Fruit fly (Drosophila melanogaster) whole organism, embryonic: ENCODE data around the gene Mkk4.
A peak's percentile ranks its signal among the peaks of the same experiment; 100 is the strongest.

ENCODE experiments used
- Bgb ChIP-seq: fragments of 200-800 bp; sonication (Bioruptor generic); IDR thresholded peaks from 2 replicates; pipeline ENCODE4 v1.3.6; 2022; ENCODE audit warnings: missing biosample characterization, missing genetic modification characterization; ENCODE audit not compliant: partially characterized antibody
- Blimp-1 ChIP-seq: fragments of 200-800 bp; sonication (Bioruptor generic); optimal IDR thresholded peaks from 3 replicates; lab custom pipeline; 2018; ENCODE audit warnings: missing biosample characterization, missing genetic modification characterization, mild to moderate bottlenecking, moderate library complexity, missing genetic modification reagents
- CG12391 ChIP-seq: fragments of 200-800 bp; sonication (Bioruptor generic); optimal IDR thresholded peaks from 3 replicates; lab custom pipeline; 2018; ENCODE audit warnings: missing biosample characterization, mild to moderate bottlenecking, missing genetic modification characterization, moderate library complexity
- CG13624 ChIP-seq: fragments of 200-800 bp; sonication (Bioruptor generic); optimal IDR thresholded peaks from 2 replicates; lab custom pipeline; 2016; ENCODE audit warnings: missing biosample characterization, missing genetic modification characterization
- CG14710 ChIP-seq: fragments of 200-800 bp; sonication (Bioruptor generic); optimal IDR thresholded peaks from 3 replicates; lab custom pipeline; 2019; ENCODE audit warnings: missing biosample characterization, mild to moderate bottlenecking, missing genetic modification characterization, moderate library complexity
- CG1529 ChIP-seq: fragments of 200-800 bp; sonication (Bioruptor generic); optimal IDR thresholded peaks from 3 replicates; lab custom pipeline; 2018; ENCODE audit warnings: missing biosample characterization, missing genetic modification characterization
- CG1603 ChIP-seq: fragments of 200-800 bp; sonication (Bioruptor generic); optimal IDR thresholded peaks from 2 replicates; lab custom pipeline; 2019; ENCODE audit warnings: missing biosample characterization, mild to moderate bottlenecking, missing genetic modification characterization, moderate library complexity
- CG18619 ChIP-seq: fragments of 200-800 bp; sonication (Bioruptor generic); optimal IDR thresholded peaks from 3 replicates; lab custom pipeline; 2017; ENCODE audit warnings: missing biosample characterization, mild to moderate bottlenecking, missing genetic modification characterization
- CG2712 ChIP-seq: fragments of 200-800 bp; optimal IDR thresholded peaks from 3 replicates; lab custom pipeline; 2019; ENCODE audit warnings: missing biosample characterization, mild to moderate bottlenecking, missing genetic modification characterization, moderate library complexity
- CG30431 ChIP-seq: fragments of 200-800 bp; sonication (Bioruptor generic); optimal IDR thresholded peaks from 2 replicates; lab custom pipeline; 2017; ENCODE audit warnings: missing biosample characterization, missing genetic modification characterization
- CG31388 ChIP-seq: fragments of 200-800 bp; sonication (Bioruptor generic); optimal IDR thresholded peaks from 2 replicates; lab custom pipeline; 2016; ENCODE audit warnings: missing biosample characterization, missing genetic modification characterization
- CG32767 ChIP-seq: fragments of 200-800 bp; sonication (Bioruptor generic); IDR thresholded peaks from 2 replicates; pipeline ENCODE4 v1.3.6; 2022; ENCODE audit warnings: missing biosample characterization, missing genetic modification characterization
- CG3281 ChIP-seq: fragments of 200-800 bp; sonication (Bioruptor generic); optimal IDR thresholded peaks from 3 replicates; lab custom pipeline; 2017; ENCODE audit warnings: missing biosample characterization, mild to moderate bottlenecking, missing genetic modification characterization
- CG4360 ChIP-seq: fragments of 200-800 bp; sonication (Bioruptor generic); IDR thresholded peaks from 2 replicates; pipeline ENCODE4 v1.3.6; 2022; ENCODE audit warnings: missing biosample characterization, missing genetic modification characterization
- CG4707 ChIP-seq: fragments of 200-800 bp; sonication (Bioruptor generic); optimal IDR thresholded peaks from 2 replicates; lab custom pipeline; 2018; ENCODE audit warnings: missing biosample characterization, mild to moderate bottlenecking, missing genetic modification characterization, moderate library complexity
- CG7786 ChIP-seq: fragments of 200-800 bp; sonication (Bioruptor generic); optimal IDR thresholded peaks from 2 replicates; lab custom pipeline; 2016; ENCODE audit warnings: missing biosample characterization, missing genetic modification characterization
- CG8089 ChIP-seq: fragments of 200-800 bp; sonication (Bioruptor generic); optimal IDR thresholded peaks from 3 replicates; lab custom pipeline; 2016; ENCODE audit warnings: missing biosample characterization, missing genetic modification characterization
- CG8944 ChIP-seq: fragments of 200-800 bp; sonication (Bioruptor generic); optimal IDR thresholded peaks from 3 replicates; lab custom pipeline; 2016; ENCODE audit warnings: missing biosample characterization, missing genetic modification characterization
- Deaf1 ChIP-seq: fragments of 200-800 bp; optimal IDR thresholded peaks from 3 replicates; lab custom pipeline; 2019; ENCODE audit warnings: missing biosample characterization, mild to moderate bottlenecking, missing genetic modification characterization, moderate library complexity
- Dll ChIP-seq: fragments of 200-800 bp; sonication (Bioruptor generic); IDR thresholded peaks from 4 replicates; pipeline ENCODE4 v1.3.6; 2022; ENCODE audit warnings: missing biosample characterization, missing genetic modification characterization; ENCODE audit not compliant: partially characterized antibody
- Doc2 ChIP-seq: fragments of 200-800 bp; sonication (Bioruptor generic); IDR thresholded peaks from 2 replicates; pipeline ENCODE4 v1.3.6; 2022; ENCODE audit warnings: missing biosample characterization, missing genetic modification characterization
- ERR ChIP-seq: fragments of 200-800 bp; sonication (Bioruptor generic); optimal IDR thresholded peaks from 2 replicates; lab custom pipeline; 2016; ENCODE audit warnings: missing biosample characterization, missing genetic modification characterization
- Fer3 ChIP-seq: fragments of 200-800 bp; sonication (Bioruptor generic); optimal IDR thresholded peaks from 2 replicates; lab custom pipeline; 2018; ENCODE audit warnings: missing biosample characterization, mild to moderate bottlenecking, missing genetic modification characterization, moderate library complexity
- MBD-R2 ChIP-seq: fragments of 200-800 bp; sonication (Bioruptor generic); IDR thresholded peaks from 2 replicates; pipeline ENCODE4 v1.3.6; 2022; ENCODE audit warnings: missing biosample characterization, missing genetic modification characterization
- Nf-YB ChIP-seq: fragments of 200-800 bp; sonication (Bioruptor generic); optimal IDR thresholded peaks from 3 replicates; lab custom pipeline; 2019; ENCODE audit warnings: missing biosample characterization, mild to moderate bottlenecking, missing genetic modification characterization, moderate library complexity
- Oli ChIP-seq: fragments of 200-800 bp; sonication (Bioruptor generic); optimal IDR thresholded peaks from 2 replicates; lab custom pipeline; 2018; ENCODE audit warnings: missing biosample characterization, mild to moderate bottlenecking, missing genetic modification characterization, moderate library complexity
- Sox102F ChIP-seq: fragments of 200-800 bp; sonication (Bioruptor generic); optimal IDR thresholded peaks from 2 replicates; lab custom pipeline; 2018; ENCODE audit warnings: missing biosample characterization, mild to moderate bottlenecking, missing genetic modification characterization, moderate library complexity
- Sry-δ ChIP-seq: fragments of 200-800 bp; sonication (Bioruptor generic); optimal IDR thresholded peaks from 2 replicates; lab custom pipeline; 2016; ENCODE audit warnings: missing biosample characterization, missing genetic modification characterization
- Usf ChIP-seq: fragments of 200-800 bp; sonication (Bioruptor generic); optimal IDR thresholded peaks from 2 replicates; lab custom pipeline; 2017; ENCODE audit warnings: missing genotype, missing biosample characterization, missing genetic modification characterization
- ab ChIP-seq: fragments of 200-800 bp; sonication (Bioruptor generic); optimal IDR thresholded peaks from 2 replicates; lab custom pipeline; 2016; ENCODE audit warnings: missing biosample characterization, missing genetic modification characterization
- bowl ChIP-seq: fragments of 200-800 bp; sonication (Bioruptor generic); IDR thresholded peaks from 2 replicates; pipeline ENCODE4 v1.3.6; 2022; ENCODE audit warnings: missing biosample characterization, missing genetic modification characterization
- br ChIP-seq: fragments of >200 bp; optimal IDR thresholded peaks from 2 replicates; lab custom pipeline; 2017
- cas ChIP-seq: fragments of 200-800 bp; sonication (Bioruptor generic); IDR thresholded peaks from 2 replicates; pipeline ENCODE4 v1.3.6; 2022; ENCODE audit warnings: missing biosample characterization, missing genetic modification characterization
- chif ChIP-seq, 2 experiments: fragments of 200-800 bp; sonication (Bioruptor generic); optimal IDR thresholded peaks; 3 replicates each; lab custom pipeline; 2016; ENCODE audit warnings: missing biosample characterization in 2 of 2, missing genetic modification characterization in 2 of 2
- corto ChIP-seq: fragments of 200-800 bp; sonication (Bioruptor generic); optimal IDR thresholded peaks from 2 replicates; lab custom pipeline; 2016; ENCODE audit warnings: missing biosample characterization, mild to moderate bottlenecking, missing genetic modification characterization, moderate library complexity
- crc ChIP-seq: fragments of 200-800 bp; sonication (Bioruptor generic); optimal IDR thresholded peaks from 2 replicates; lab custom pipeline; 2016; ENCODE audit warnings: missing biosample characterization, missing genetic modification characterization
- dati ChIP-seq: fragments of 200-800 bp; sonication (Bioruptor generic); IDR thresholded peaks from 2 replicates; pipeline ENCODE4 v1.3.6; 2022; ENCODE audit warnings: missing biosample characterization, missing genetic modification characterization
- dpn ChIP-seq, 2 experiments: fragments of 200-800 bp; sonication (Bioruptor generic); optimal IDR thresholded peaks; 3 replicates each; lab custom pipeline; 2016; ENCODE audit warnings: missing biosample characterization in 2 of 2, missing genetic modification characterization in 2 of 2
- fd3F ChIP-seq: fragments of 200-800 bp; sonication (Bioruptor generic); optimal IDR thresholded peaks from 2 replicates; lab custom pipeline; 2018; ENCODE audit warnings: missing biosample characterization, mild to moderate bottlenecking, missing genetic modification characterization, moderate library complexity
- grau ChIP-seq: fragments of 200-800 bp; optimal IDR thresholded peaks from 3 replicates; lab custom pipeline; 2019; ENCODE audit warnings: missing biosample characterization, mild to moderate bottlenecking, missing genetic modification characterization, moderate library complexity
- gsb ChIP-seq: fragments of 200-800 bp; sonication (Bioruptor generic); IDR thresholded peaks from 2 replicates; pipeline ENCODE4 v1.3.6; 2022; ENCODE audit warnings: missing biosample characterization, missing genetic modification characterization
- kay ChIP-seq: fragments of 200-800 bp; sonication (Bioruptor generic); optimal IDR thresholded peaks from 2 replicates; lab custom pipeline; 2016; ENCODE audit warnings: missing biosample characterization, missing genetic modification characterization
- kni ChIP-seq: fragments of 200-800 bp; sonication (Bioruptor generic); optimal IDR thresholded peaks from 3 replicates; lab custom pipeline; 2017; ENCODE audit warnings: mild to moderate bottlenecking, missing biosample characterization, missing genetic modification reagents, missing genetic modification characterization
- lab ChIP-seq: fragments of 200-800 bp; sonication (Bioruptor generic); optimal IDR thresholded peaks from 3 replicates; lab custom pipeline; 2017; ENCODE audit warnings: missing biosample characterization, missing genetic modification characterization, mild to moderate bottlenecking, moderate library complexity, missing genetic modification reagents
- lbe ChIP-seq: fragments of 200-800 bp; sonication (Bioruptor generic); optimal IDR thresholded peaks from 2 replicates; lab custom pipeline; 2016; ENCODE audit warnings: missing biosample characterization, mild to moderate bottlenecking, missing genetic modification characterization
- prd ChIP-seq, 3 experiments: fragments of >200 bp in 2 of 3; fragments of 200-800 bp in 1 of 3; sonication (Bioruptor generic) in 1 of 3; optimal IDR thresholded peaks in 2 of 3; IDR thresholded peaks in 1 of 3; 2 replicates in 2 of 3; 3 replicates in 1 of 3; pipeline versions ENCODE4 v1.3.6 to Lab custom; 2017 to 2022; ENCODE audit warnings: missing biosample characterization in 1 of 3, missing genetic modification characterization in 1 of 3
- seq ChIP-seq: fragments of 200-800 bp; sonication (Bioruptor generic); IDR thresholded peaks from 2 replicates; pipeline ENCODE4 v1.3.6; 2022; ENCODE audit warnings: missing biosample characterization, missing genetic modification characterization
- sisA ChIP-seq: fragments of 200-800 bp; sonication (Bioruptor generic); IDR thresholded peaks from 2 replicates; pipeline ENCODE4 v1.3.6; 2022; ENCODE audit warnings: missing biosample characterization, missing genetic modification characterization
- wdn ChIP-seq: fragments of 200-800 bp; sonication (Bioruptor generic); IDR thresholded peaks from 2 replicates; pipeline ENCODE4 v1.3.6; 2022; ENCODE audit warnings: missing biosample characterization, missing genetic modification characterization

Mkk4 gene

DNA sequence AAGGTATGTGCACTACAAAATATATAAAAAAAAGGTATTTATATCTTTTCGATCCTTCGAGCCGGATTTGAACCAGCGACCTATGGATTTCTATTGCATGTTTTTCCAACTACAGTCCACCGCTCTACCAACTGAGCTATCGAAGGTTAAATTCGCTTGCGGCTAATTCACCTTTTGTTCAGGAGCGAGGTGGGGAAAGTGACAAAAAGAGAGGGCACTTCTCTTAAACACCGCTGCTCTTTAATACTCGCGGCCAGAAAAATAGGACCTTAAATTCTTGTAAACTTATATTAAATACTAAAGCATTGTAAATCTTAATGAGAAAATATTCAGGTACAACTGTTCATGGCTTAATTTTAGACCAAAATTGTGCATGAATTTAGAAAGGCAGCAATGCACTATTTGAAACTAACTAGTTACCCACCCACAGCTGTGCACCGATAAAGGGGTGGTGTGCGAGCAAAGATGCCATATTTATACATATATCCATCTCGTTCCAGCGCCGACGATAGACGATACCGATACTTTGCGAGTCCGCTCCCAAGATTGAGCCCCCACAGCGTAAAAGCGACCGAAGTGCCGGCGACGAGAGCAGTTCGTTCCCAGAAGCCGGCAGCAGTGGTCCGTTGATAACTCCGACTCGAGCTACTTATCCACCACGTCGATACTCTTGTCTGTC is 18.6 kb upstream of the Mkk4 start (continued):
- TF ChIP-seq prd (optimal IDR thresholded peaks at IDR 0.05; lab: Kevin White, UChicago) (no peak), prd (GFP tag; IDR thresholded peaks at IDR 0.05; lab: Robert Waterston, UW) (peak; percentile 97), CG8089 (GFP tag; lab: Kevin White, UChicago) (peak; percentile 95), Usf (peak; percentile 96), sisA (GFP tag; lab: Robert Waterston, UW) (peak; percentile 95), corto (peak; percentile 98), CG12391 (tag; lab: Kevin White, UChicago) (peak; percentile 99), Sry-δ (GFP tag; lab: Kevin White, UChicago) (peak; percentile 77), Nf-YB (GFP tag; lab: Kevin White, UChicago) (peak; percentile 89), kni (peak; percentile 87), dati (GFP tag; lab: Robert Waterston, UW) (peak; percentile 94), CG14710 (tag; lab: Kevin White, UChicago) (peak; percentile 97), crc (GFP tag; lab: Kevin White, UChicago) (peak; percentile 96), wdn (GFP tag; lab: Robert Waterston, UW) (peak; percentile 94), MBD-R2 (peak; percentile 92), CG30431 (GFP tag; lab: Kevin White, UChicago) (peak; percentile 96), Doc2 (GFP tag; lab: Robert Waterston, UW) (peak; percentile 55; the same call in 1 of the 2 replicates), grau (peak; percentile 96), CG8944 (GFP tag; lab: Kevin White, UChicago) (peak; percentile 95), br (no peak), Oli (tag; lab: Kevin White, UChicago) (peak; percentile 98), Blimp-1 (GFP tag; lab: Kevin White, UChicago) (peak; percentile 97), CG1529 (peak; percentile 97), chif (GFP tag; optimal IDR thresholded peaks at IDR 0.05; lab: Kevin White, UChicago) (peak; percentile 95 to 98), CG2712 (tag; lab: Kevin White, UChicago) (peak; percentile 99), CG31388 (GFP tag; lab: Kevin White, UChicago) (peak; percentile 94), kay (GFP tag; lab: Kevin White, UChicago) (peak; percentile 95), CG13624 (GFP tag; lab: Kevin White, UChicago) (peak; percentile 98), Bgb (GFP tag; lab: Robert Waterston, UW) (peak; percentile 66), dpn (GFP tag; optimal IDR thresholded peaks at IDR 0.05; lab: Kevin White, UChicago) (peak; percentile 98), cas (GFP tag; lab: Robert Waterston, UW) (peak; percentile 92), CG1603 (tag; lab: Kevin White, UChicago) (peak; percentile 98), Deaf1 (tag; lab: Kevin White, UChicago) (peak; percentile 95), CG32767 (GFP tag; lab: Robert Waterston, UW) (peak; percentile 97), CG4707 (GFP tag; lab: Kevin White, UChicago) (peak; percentile 95), CG7786 (GFP tag; lab: Kevin White, UChicago) (peak; percentile 97), Dll (GFP tag; lab: Robert Waterston, UW) (peak; percentile 72; the same call in 2 of the 4 replicates), seq (GFP tag; lab: Robert Waterston, UW) (peak; percentile 99), fd3F (GFP tag; lab: Kevin White, UChicago) (peak; percentile 92), CG18619 (peak; percentile 97), ERR (GFP tag; lab: Kevin White, UChicago) (peak; percentile 96), lbe (peak; percentile 97), gsb (peak; percentile 87), Sox102F (GFP tag; lab: Kevin White, UChicago) (peak; percentile 97), lab (peak; percentile 99), CG3281 (GFP tag; lab: Kevin White, UChicago) (peak; percentile 99), CG4360 (GFP tag; lab: Robert Waterston, UW) (peak; percentile 86), bowl (peak; percentile 91), ab (GFP tag; lab: Kevin White, UChicago) (peak; percentile 91), Fer3 (tag; lab: Kevin White, UChicago) (peak; percentile 97)
